Fruit fly (Drosophila melanogaster) whole organism, embryonic: ENCODE data around the gene CG43702.

Experiments
- Atf3 ChIP-seq: fragments of 200-800 bp; sonication (Bioruptor generic); optimal IDR thresholded peaks from 3 replicates; lab custom pipeline; 2016; ENCODE audit warnings: missing biosample characterization, missing genetic modification characterization
- B-H1 ChIP-seq: fragments of 200-800 bp; sonication (Bioruptor generic); IDR thresholded peaks from 3 replicates; pipeline ENCODE4 v1.3.6; 2022; ENCODE audit warnings: missing biosample characterization, missing genetic modification characterization
- CG10267 ChIP-seq: fragments of 200-800 bp; sonication (Bioruptor generic); optimal IDR thresholded peaks from 2 replicates; lab custom pipeline; 2018; ENCODE audit warnings: missing biosample characterization, mild to moderate bottlenecking, missing genetic modification characterization, moderate library complexity
- CG11504 ChIP-seq: fragments of 200-800 bp; sonication (Bioruptor generic); optimal IDR thresholded peaks from 3 replicates; lab custom pipeline; 2019; ENCODE audit warnings: missing biosample characterization, mild to moderate bottlenecking, missing genetic modification characterization, moderate library complexity
- CG12155 ChIP-seq: fragments of 200-800 bp; sonication (Bioruptor generic); optimal IDR thresholded peaks from 3 replicates; lab custom pipeline; 2016; ENCODE audit warnings: missing biosample characterization, missing genetic modification characterization
- CG12769 ChIP-seq: fragments of 200-800 bp; sonication (Bioruptor generic); optimal IDR thresholded peaks from 2 replicates; lab custom pipeline; 2019; ENCODE audit warnings: missing biosample characterization, mild to moderate bottlenecking, missing genetic modification characterization, moderate library complexity
- CG14050 ChIP-seq: fragments of 200-800 bp; sonication (Bioruptor generic); IDR thresholded peaks from 3 replicates; pipeline ENCODE4 v1.3.6; 2022; ENCODE audit warnings: missing biosample characterization, missing genetic modification characterization
- CG15073 ChIP-seq: fragments of 200-800 bp; sonication (Bioruptor generic); optimal IDR thresholded peaks from 2 replicates; lab custom pipeline; 2016; ENCODE audit warnings: missing biosample characterization, missing genetic modification characterization
- CG17186 ChIP-seq: fragments of 200-800 bp; sonication (Bioruptor generic); optimal IDR thresholded peaks from 3 replicates; lab custom pipeline; 2017; ENCODE audit warnings: missing biosample characterization, missing genetic modification reagents, missing genetic modification characterization
- CG17385 ChIP-seq: fragments of 200-800 bp; sonication (Bioruptor generic); optimal IDR thresholded peaks from 3 replicates; lab custom pipeline; 2018; ENCODE audit warnings: missing biosample characterization, mild to moderate bottlenecking, missing genetic modification characterization
- CG18011 ChIP-seq: fragments of 200-800 bp; sonication (Bioruptor generic); optimal IDR thresholded peaks from 2 replicates; lab custom pipeline; 2017; ENCODE audit warnings: missing biosample characterization, missing genetic modification characterization, mild to moderate bottlenecking, moderate library complexity, missing genotype
- CG18476 ChIP-seq: fragments of 200-800 bp; sonication (Bioruptor generic); optimal IDR thresholded peaks from 2 replicates; lab custom pipeline; 2016; ENCODE audit warnings: missing biosample characterization, mild to moderate bottlenecking, missing genetic modification characterization
- CG18599 ChIP-seq: fragments of 200-800 bp; sonication (Bioruptor generic); optimal IDR thresholded peaks from 3 replicates; lab custom pipeline; 2017; ENCODE audit warnings: missing biosample characterization, missing genetic modification characterization, mild to moderate bottlenecking, moderate library complexity, missing genetic modification reagents
- CG2120 ChIP-seq: fragments of 200-800 bp; sonication (Bioruptor generic); optimal IDR thresholded peaks from 3 replicates; lab custom pipeline; 2016; ENCODE audit warnings: missing biosample characterization, missing genetic modification characterization
- CG2889 ChIP-seq: fragments of 200-800 bp; sonication (Bioruptor generic); IDR thresholded peaks from 3 replicates; pipeline ENCODE4 v1.3.6; 2022; ENCODE audit warnings: missing biosample characterization, missing genetic modification characterization
- CG3065 ChIP-seq: fragments of 200-800 bp; sonication (Bioruptor generic); optimal IDR thresholded peaks from 2 replicates; lab custom pipeline; 2016; ENCODE audit warnings: missing biosample characterization, missing genetic modification characterization
- CG31441 ChIP-seq: fragments of 200-800 bp; sonication (Bioruptor generic); IDR thresholded peaks from 2 replicates; pipeline ENCODE4 v1.3.6; 2022; ENCODE audit warnings: missing biosample characterization, missing genetic modification characterization
- CG3995 ChIP-seq: fragments of 200-800 bp; sonication (Bioruptor generic); optimal IDR thresholded peaks from 3 replicates; lab custom pipeline; 2016; ENCODE audit warnings: missing biosample characterization, missing genetic modification characterization
- CG4282 ChIP-seq: fragments of 200-800 bp; sonication (Bioruptor generic); optimal IDR thresholded peaks from 2 replicates; lab custom pipeline; 2016; ENCODE audit warnings: missing biosample characterization, missing genetic modification characterization
- CG7745 ChIP-seq: fragments of 200-800 bp; sonication (Bioruptor generic); optimal IDR thresholded peaks from 2 replicates; lab custom pipeline; 2018; ENCODE audit warnings: missing biosample characterization, mild to moderate bottlenecking, missing genetic modification characterization, moderate library complexity
- Dbx ChIP-seq: fragments of 200-800 bp; sonication (Bioruptor generic); IDR thresholded peaks from 3 replicates; pipeline ENCODE4 v1.3.6; 2022; ENCODE audit warnings: missing biosample characterization, missing genetic modification characterization
- ERR ChIP-seq: fragments of 200-800 bp; sonication (Bioruptor generic); optimal IDR thresholded peaks from 2 replicates; lab custom pipeline; 2016; ENCODE audit warnings: missing biosample characterization, missing genetic modification characterization
- Elba2 ChIP-seq: fragments of 200-800 bp; sonication (Bioruptor generic); optimal IDR thresholded peaks from 3 replicates; lab custom pipeline; 2016; ENCODE audit warnings: missing biosample characterization, missing genetic modification characterization
- HLH4C ChIP-seq: fragments of 200-800 bp; sonication (Bioruptor generic); IDR thresholded peaks from 3 replicates; pipeline ENCODE4 v1.3.6; 2022; ENCODE audit warnings: missing biosample characterization, missing genetic modification characterization; ENCODE audit not compliant: partially characterized antibody
- Hmr ChIP-seq: fragments of 200-800 bp; sonication (Bioruptor generic); optimal IDR thresholded peaks from 3 replicates; lab custom pipeline; 2017; ENCODE audit warnings: mild to moderate bottlenecking, missing biosample characterization, missing genetic modification reagents, missing genetic modification characterization
- Mad ChIP-seq: fragments of 200-800 bp; sonication (Bioruptor generic); optimal IDR thresholded peaks from 2 replicates; lab custom pipeline; 2016; ENCODE audit warnings: missing biosample characterization, missing genetic modification characterization
- Med ChIP-seq: fragments of 200-800 bp; sonication (Bioruptor generic); peaks from one replicate; lab custom pipeline; 2016; ENCODE audit warnings: missing biosample characterization, missing genetic modification characterization, mild to moderate bottlenecking, inconsistent platforms, moderate library complexity
- Oli ChIP-seq: fragments of 200-800 bp; sonication (Bioruptor generic); optimal IDR thresholded peaks from 2 replicates; lab custom pipeline; 2018; ENCODE audit warnings: missing biosample characterization, mild to moderate bottlenecking, missing genetic modification characterization, moderate library complexity
- Ravus ChIP-seq: fragments of 200-800 bp; sonication (Bioruptor generic); IDR thresholded peaks from 2 replicates; pipeline ENCODE4 v1.3.6; 2022; ENCODE audit warnings: missing biosample characterization, missing genetic modification characterization
- Side ChIP-seq: fragments of 200-800 bp; sonication (Bioruptor generic); optimal IDR thresholded peaks from 2 replicates; lab custom pipeline; 2016; ENCODE audit warnings: missing biosample characterization, missing genetic modification characterization
- Sin3A ChIP-seq: fragments of >200 bp; optimal IDR thresholded peaks from 2 replicates; lab custom pipeline; 2018
- Sox102F ChIP-seq: fragments of 200-800 bp; sonication (Bioruptor generic); optimal IDR thresholded peaks from 2 replicates; lab custom pipeline; 2018; ENCODE audit warnings: missing biosample characterization, mild to moderate bottlenecking, missing genetic modification characterization, moderate library complexity
- YL-1 ChIP-seq: fragments of 200-800 bp; sonication (Bioruptor generic); optimal IDR thresholded peaks from 3 replicates; lab custom pipeline; 2017; ENCODE audit warnings: missing biosample characterization, mild to moderate bottlenecking, missing genetic modification characterization
- dmrt99B ChIP-seq: fragments of 200-800 bp; sonication (Bioruptor generic); optimal IDR thresholded peaks from 2 replicates; lab custom pipeline; 2018; ENCODE audit warnings: missing biosample characterization, mild to moderate bottlenecking, missing genetic modification characterization, moderate library complexity
- ems ChIP-seq: fragments of 200-800 bp; sonication (Bioruptor generic); optimal IDR thresholded peaks from 3 replicates; lab custom pipeline; 2016; ENCODE audit warnings: missing biosample characterization, missing genetic modification characterization
- fd3F ChIP-seq: fragments of 200-800 bp; sonication (Bioruptor generic); optimal IDR thresholded peaks from 2 replicates; lab custom pipeline; 2018; ENCODE audit warnings: missing biosample characterization, mild to moderate bottlenecking, missing genetic modification characterization, moderate library complexity
- gce ChIP-seq: fragments of 200-800 bp; sonication (Bioruptor generic); IDR thresholded peaks from 3 replicates; pipeline ENCODE4 v1.3.6; 2022; ENCODE audit warnings: missing biosample characterization, missing genetic modification characterization
- gt ChIP-seq: fragments of 200-800 bp; sonication (Bioruptor generic); IDR thresholded peaks from 2 replicates; pipeline ENCODE4 v1.3.6; 2022; ENCODE audit warnings: missing biosample characterization, missing genetic modification characterization
- nerfin-2 ChIP-seq: fragments of 200-800 bp; sonication (Bioruptor generic); IDR thresholded peaks from 2 replicates; pipeline ENCODE4 v1.3.6; 2022; ENCODE audit warnings: missing biosample characterization, missing genetic modification characterization; ENCODE audit not compliant: partially characterized antibody
- odd ChIP-seq: fragments of 200-800 bp; sonication (Bioruptor generic); optimal IDR thresholded peaks from 2 replicates; lab custom pipeline; 2017; ENCODE audit warnings: missing biosample characterization, mild to moderate bottlenecking, missing genetic modification characterization
- rib ChIP-seq: fragments of 200-800 bp; sonication (Bioruptor generic); IDR thresholded peaks from 2 replicates; pipeline ENCODE4 v1.3.6; 2022; ENCODE audit warnings: missing biosample characterization, missing genetic modification characterization
- sc ChIP-seq, 3 experiments: fragments of >200 bp in 2 of 3; fragments of 200-800 bp in 1 of 3; sonication (Bioruptor generic) in 1 of 3; optimal IDR thresholded peaks; 2 replicates in 2 of 3; 3 replicates in 1 of 3; lab custom pipeline; 2017; ENCODE audit warnings: mild to moderate bottlenecking in 1 of 3, missing biosample characterization in 1 of 3, missing genetic modification characterization in 1 of 3, missing genetic modification reagents in 1 of 3
- sens-2 ChIP-seq: fragments of 200-800 bp; sonication (Bioruptor generic); IDR thresholded peaks from 2 replicates; pipeline ENCODE4 v1.3.6; 2022; ENCODE audit warnings: missing biosample characterization, missing genetic modification characterization
- slp2 ChIP-seq: fragments of 200-800 bp; sonication (Bioruptor generic); optimal IDR thresholded peaks from 2 replicates; lab custom pipeline; 2016; ENCODE audit warnings: missing biosample characterization, missing genetic modification characterization
- sr ChIP-seq: fragments of 200-800 bp; sonication (Bioruptor generic); IDR thresholded peaks from 3 replicates; pipeline ENCODE4 v1.3.6; 2022; ENCODE audit warnings: missing biosample characterization, missing genetic modification characterization
- tgo ChIP-seq: fragments of 200-800 bp; sonication (Bioruptor generic); IDR thresholded peaks from 3 replicates; pipeline ENCODE4 v1.3.6; 2022; ENCODE audit warnings: missing biosample characterization, missing genetic modification characterization
- vnd ChIP-seq: fragments of 200-800 bp; sonication (Bioruptor generic); IDR thresholded peaks from 3 replicates; pipeline ENCODE4 v1.3.6; 2022; ENCODE audit warnings: missing biosample characterization, missing genetic modification characterization; ENCODE audit not compliant: partially characterized antibody
- zen ChIP-seq: fragments of 200-800 bp; sonication (Bioruptor generic); optimal IDR thresholded peaks from 3 replicates; lab custom pipeline; 2018; ENCODE audit warnings: missing biosample characterization, mild to moderate bottlenecking, missing genetic modification characterization, moderate library complexity
- zfh2 ChIP-seq: fragments of 200-800 bp; sonication (Bioruptor generic); optimal IDR thresholded peaks from 2 replicates; lab custom pipeline; 2016; ENCODE audit warnings: missing biosample characterization, missing genetic modification characterization

Gene CG43702

DNA sequence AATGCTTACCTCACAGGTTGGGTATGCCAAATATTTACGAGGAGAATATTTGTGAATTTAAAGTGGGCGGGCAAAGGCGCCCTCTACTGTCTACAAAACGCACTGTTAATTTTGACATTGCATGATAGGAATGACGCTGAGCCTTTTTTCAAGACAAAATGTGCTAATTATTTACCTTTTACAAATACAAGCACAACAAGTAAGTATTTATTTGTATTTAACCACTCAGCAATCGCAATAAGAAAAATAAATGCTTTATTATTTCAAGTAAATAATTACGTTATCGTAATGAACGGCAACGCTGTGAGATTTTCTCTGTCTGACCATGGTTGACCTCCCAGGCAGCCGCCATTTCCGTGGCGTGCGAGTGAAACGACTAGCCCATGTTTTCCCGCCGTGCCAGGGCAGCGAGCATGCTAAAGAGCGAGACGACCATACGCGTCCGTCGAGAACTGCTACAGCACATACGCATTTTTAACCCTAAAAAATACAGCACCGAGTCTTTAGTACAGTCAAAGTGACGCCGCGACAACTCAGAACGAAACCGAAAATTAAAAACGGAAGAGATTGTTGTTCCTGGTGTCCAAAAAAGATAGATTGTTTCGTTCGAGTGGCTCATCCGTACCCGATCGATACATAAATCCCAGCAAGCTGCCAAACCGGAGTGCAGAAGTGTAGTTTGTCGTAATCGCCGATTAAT lies 12.7 kb upstream of the CG43702 start, which contains the start of the genes CG12974 and pzg:
Gene CG12974, minus strand, starts transcription at position 324 of the 700 bp plus-strand sequence.
Gene pzg, plus strand, starts transcription at position 461 of the 700 bp plus-strand sequence.
- TF ChIP-seq vnd (peak; percentile 73), CG7745 (tag; lab: Kevin White, UChicago) (no peak), CG15073 (GFP tag; lab: Kevin White, UChicago) (no peak), CG17385 (peak; percentile 19), odd (GFP tag; lab: Kevin White, UChicago) (no peak), CG31441 (GFP tag; lab: Robert Waterston, UW) (peak; percentile 71; the same call in 1 of the 2 replicates), fd3F (GFP tag; lab: Kevin White, UChicago) (peak; percentile 54), CG18599 (GFP tag; lab: Kevin White, UChicago) (peak; percentile 69), sr (peak; percentile 34; the same call in 1 of the 3 replicates), gce (GFP tag; lab: Robert Waterston, UW) (no peak), CG18476 (GFP tag; lab: Kevin White, UChicago) (peak; percentile 59), CG14050 (GFP tag; lab: Robert Waterston, UW) (peak; percentile 56), sc (optimal IDR thresholded peaks at IDR 0.05; lab: Kevin White, UChicago) (no peak), sc (GFP tag; optimal IDR thresholded peaks at IDR 0.05; lab: Kevin White, UChicago) (peak; percentile 18), rib (no peak; the same call in 1 of the 2 replicates), CG3995 (GFP tag; lab: Kevin White, UChicago) (peak; percentile 61), CG2889 (GFP tag; lab: Robert Waterston, UW) (peak; percentile 80; the same call in 2 of the 3 replicates), B-H1 (GFP tag; lab: Robert Waterston, UW) (peak; percentile 79), CG11504 (tag; lab: Kevin White, UChicago) (peak; percentile 74), Ravus (peak; percentile 10; the same call in 1 of the 2 replicates), Elba2 (GFP tag; lab: Kevin White, UChicago) (no peak), Sin3A (lab: Kevin White, UChicago) (peak; percentile 90), slp2 (GFP tag; lab: Kevin White, UChicago) (peak; percentile 48), Hmr (GFP tag; lab: Kevin White, UChicago) (peak; percentile 83), Sox102F (GFP tag; lab: Kevin White, UChicago) (peak; percentile 90), tgo (GFP tag; lab: Robert Waterston, UW) (peak; percentile 86), CG18011 (GFP tag; lab: Kevin White, UChicago) (peak; percentile 50), nerfin-2 (peak; percentile 71), CG10267 (tag; lab: Kevin White, UChicago) (peak; percentile 76), Oli (tag; lab: Kevin White, UChicago) (peak; percentile 42), ems (GFP tag; lab: Kevin White, UChicago) (peak; percentile 63), Med (GFP tag; lab: Kevin White, UChicago) (peak; percentile 96), CG12155 (GFP tag; lab: Kevin White, UChicago) (peak; percentile 68), CG12769 (tag; lab: Kevin White, UChicago) (peak; percentile 61), CG4282 (peak; percentile 68), Dbx (GFP tag; lab: Robert Waterston, UW) (peak; percentile 91), sens-2 (GFP tag; lab: Robert Waterston, UW) (peak; percentile 30; the same call in 1 of the 2 replicates), ERR (GFP tag; lab: Kevin White, UChicago) (peak; percentile 79), HLH4C (GFP tag; lab: Robert Waterston, UW) (peak; percentile 83), CG17186 (GFP tag; lab: Kevin White, UChicago) (peak; percentile 61), CG2120 (GFP tag; lab: Kevin White, UChicago) (peak; percentile 85), Mad (GFP tag; lab: Kevin White, UChicago) (peak; percentile 59), zfh2 (peak; percentile 81), YL-1 (GFP tag; lab: Kevin White, UChicago) (peak; percentile 96), Side (GFP tag; lab: Kevin White, UChicago) (peak; percentile 48), Atf3 (GFP tag; lab: Kevin White, UChicago) (peak; percentile 55), dmrt99B (tag; lab: Kevin White, UChicago) (no peak), zen (tag; lab: Kevin White, UChicago) (peak; percentile 96), CG3065 (GFP tag; lab: Kevin White, UChicago) (peak; percentile 35), gt (GFP tag; lab: Robert Waterston, UW) (peak; percentile 85)
